Worm (Caenorhabditis elegans): ENCODE results near the gene F20D6.8.

F20D6.8 gene

DNA sequence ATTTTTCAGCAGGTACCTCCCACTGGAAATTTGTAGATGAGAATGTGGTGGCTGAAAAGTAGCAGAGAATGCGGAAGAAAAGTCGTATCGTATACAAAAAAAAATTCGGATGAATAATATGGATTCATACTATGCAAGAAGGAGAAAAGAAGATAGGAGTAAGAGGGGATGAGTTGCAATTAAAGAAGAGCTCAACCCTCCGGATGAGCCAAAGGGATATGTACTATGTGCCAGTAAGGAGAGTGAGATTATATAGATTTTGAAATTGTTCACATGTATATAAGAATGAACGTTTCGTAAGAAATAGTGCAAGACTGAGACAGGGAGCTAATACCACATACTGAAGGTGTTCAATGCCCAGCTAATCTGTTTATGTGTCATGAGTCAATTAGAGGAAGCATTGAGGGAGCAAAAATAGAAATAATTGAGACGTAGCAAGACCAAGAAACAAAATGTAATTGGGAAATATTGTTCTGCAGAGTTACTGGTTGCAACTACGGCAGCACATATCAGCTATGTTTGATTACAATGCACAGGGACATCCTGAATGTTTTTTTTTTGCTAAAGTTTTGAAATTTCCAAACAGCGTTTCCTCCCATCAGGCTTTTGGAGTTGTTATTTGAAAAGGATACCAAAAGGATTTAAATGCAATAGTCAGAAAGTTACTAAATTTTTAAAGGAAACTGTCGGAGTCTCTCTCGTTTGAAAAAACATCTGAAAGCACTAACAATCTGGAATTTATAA is at the start of gene F20D6.8:
Gene F20D6.8, minus strand, starts transcription at position 51 of the 744 bp plus-strand sequence.
- TF ChIP-seq unc-42 (tag; optimal IDR thresholded peaks at IDR 0.05) (peak; percentile 31), che-1 (tag; optimal IDR thresholded peaks at IDR 0.05) (no peak)

DNA sequence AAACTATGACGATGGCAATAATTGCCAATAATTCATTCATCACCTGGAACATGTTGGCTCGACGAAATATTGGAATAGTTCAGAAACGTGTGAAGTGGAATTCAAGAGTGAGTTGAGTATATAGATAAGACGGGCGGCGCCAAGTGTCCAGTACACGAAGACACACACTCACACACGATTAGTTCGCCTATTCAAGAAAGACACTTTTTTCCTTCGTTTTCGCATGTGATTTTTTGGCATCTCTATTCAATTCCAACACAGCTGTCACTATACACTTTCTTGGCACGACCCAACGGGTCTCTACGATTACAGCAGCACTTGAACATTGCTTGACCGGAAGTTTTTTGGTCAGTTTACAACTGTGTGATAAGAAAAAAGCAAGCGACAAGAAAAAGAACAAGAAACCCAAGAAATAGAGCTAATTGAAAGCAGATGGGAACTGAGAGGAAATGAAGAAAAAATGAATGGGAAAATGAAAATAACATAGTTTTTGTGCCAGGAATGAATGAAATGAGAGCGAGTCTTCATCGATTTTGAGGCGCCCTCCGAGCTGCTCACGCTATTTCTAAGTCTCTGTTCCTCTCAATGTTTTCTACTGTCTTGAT is 49.7 kb upstream of the F20D6.8 start, which contains the start of gene K07C11.8:
Gene K07C11.8, minus strand, starts transcription at position 224 of the 605 bp plus-strand sequence.
- TF ChIP-seq elt-4 (tag; optimal IDR thresholded peaks at IDR 0.05) (no peak), Y22D7AL.16 (tag; optimal IDR thresholded peaks at IDR 0.05) (no peak), ztf-16 (tag; optimal IDR thresholded peaks at IDR 0.05) (no peak), ceh-48 (tag; optimal IDR thresholded peaks at IDR 0.05) (peak; percentile 51)

DNA sequence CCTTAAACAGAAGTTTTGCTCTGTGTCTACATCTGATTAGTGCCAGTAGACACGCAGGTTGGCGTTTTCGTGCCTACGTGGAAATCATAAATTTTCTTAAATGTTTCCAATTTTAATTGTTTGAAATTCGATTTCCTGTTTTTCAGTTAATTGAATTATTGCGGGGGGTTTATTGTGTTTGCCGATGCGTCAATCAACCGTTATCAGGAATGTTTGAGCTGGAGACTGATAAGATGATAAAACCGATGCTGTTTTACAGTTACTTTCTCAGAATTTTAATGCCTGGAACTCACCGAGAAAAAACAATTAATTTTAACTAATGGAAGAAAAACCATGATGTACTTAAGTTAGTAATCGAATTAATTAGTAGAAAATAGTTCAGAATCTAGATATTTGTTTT is 49.0 kb upstream of the F20D6.8 start:
- no peak for TF ChIP-seq C08G9.2 (tag; optimal IDR thresholded peaks at IDR 0.05)
- no peak for TF ChIP-seq fax-1 (tag; optimal IDR thresholded peaks at IDR 0.05)
- no peak for TF ChIP-seq elt-4 (tag; optimal IDR thresholded peaks at IDR 0.05)
- TF ChIP-seq elt-2 (tag; optimal IDR thresholded peaks at IDR 0.05) = peak; percentile 87
- no peak for TF ChIP-seq hlh-6 (tag; optimal IDR thresholded peaks at IDR 0.05)
- no peak for TF ChIP-seq ceh-19 (GFP tag; optimal IDR thresholded peaks at IDR 0.05)

DNA sequence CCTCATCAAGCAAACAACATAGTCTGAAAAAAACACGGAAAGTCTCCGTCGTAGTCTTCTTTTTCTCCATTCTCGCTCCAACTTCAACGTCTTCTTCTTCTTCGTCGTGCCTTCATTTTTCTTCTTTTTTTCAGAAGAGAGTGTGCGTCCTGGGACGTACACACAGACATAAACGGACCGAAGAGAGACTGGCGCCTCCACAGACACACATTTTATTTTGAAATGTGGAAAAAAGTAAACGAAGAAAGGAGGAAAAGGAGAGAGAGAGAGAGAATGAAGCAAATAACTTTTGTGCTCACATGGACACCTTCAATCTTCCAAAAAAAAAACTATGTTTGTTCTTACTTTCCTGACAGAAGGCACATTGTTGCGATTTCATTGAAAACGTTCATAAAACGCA is 47.1 kb upstream of the F20D6.8 start:
- TF ChIP-seq sox-4 (tag; optimal IDR thresholded peaks at IDR 0.05) (no peak), hlh-6 (tag; optimal IDR thresholded peaks at IDR 0.05) (no peak), unc-55 (GFP tag; optimal IDR thresholded peaks at IDR 0.05) (no peak), ceh-14 (tag; optimal IDR thresholded peaks at IDR 0.05) (no peak), ref-2 (tag; optimal IDR thresholded peaks at IDR 0.05) (no peak), ceh-22 (tag; optimal IDR thresholded peaks at IDR 0.05) (no peak), sdc-2 (tag; optimal IDR thresholded peaks at IDR 0.05) (no peak), nhr-11 (tag; optimal IDR thresholded peaks at IDR 0.05) (no peak), unc-86 (tag; optimal IDR thresholded peaks at IDR 0.05) (no peak), pha-2 (tag; optimal IDR thresholded peaks at IDR 0.05) (no peak), hlh-30 (tag; optimal IDR thresholded peaks at IDR 0.05; ENCODE audit: insufficient read depth) (no peak), madf-2 (tag; optimal IDR thresholded peaks at IDR 0.05) (no peak), elt-2 (tag; optimal IDR thresholded peaks at IDR 0.05) (no peak), fkh-10 (GFP tag; optimal IDR thresholded peaks at IDR 0.05) (no peak), dve-1 (tag; optimal IDR thresholded peaks at IDR 0.05) (no peak), syd-9 (tag; optimal IDR thresholded peaks at IDR 0.05) (no peak), pag-3 (tag; optimal IDR thresholded peaks at IDR 0.05; ENCODE audit: borderline replicate concordance) (no peak)

DNA sequence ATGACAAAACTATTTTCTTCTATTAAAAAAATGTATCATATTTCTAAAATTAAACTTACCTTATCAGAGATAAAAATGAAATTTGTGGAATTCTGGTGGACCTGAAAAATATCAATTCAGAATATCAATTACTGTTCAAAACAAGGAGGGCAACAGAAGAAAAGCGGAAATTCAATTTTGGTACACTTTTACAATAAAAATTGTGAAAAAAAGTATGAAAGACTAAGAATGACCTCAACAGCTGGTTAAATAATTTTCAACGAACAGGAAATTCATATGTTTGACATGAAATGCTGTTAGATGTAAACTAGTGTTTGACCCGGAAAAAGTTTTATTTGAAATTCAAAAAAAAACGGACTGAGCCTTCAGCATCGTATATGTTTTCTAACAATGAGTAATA is 45.8 kb upstream of the F20D6.8 start, which contains the start of gene K07C11.7:
Gene K07C11.7, minus strand, starts transcription at position 101 of the 400 bp plus-strand sequence.
- no peak for TF ChIP-seq fax-1 (tag; optimal IDR thresholded peaks at IDR 0.05)
- no peak for TF ChIP-seq fkh-6 (tag; optimal IDR thresholded peaks at IDR 0.05)
- no peak for TF ChIP-seq elt-2 (tag; optimal IDR thresholded peaks at IDR 0.05)
- TF ChIP-seq ceh-45 (GFP tag; IDR thresholded peaks at IDR 0.05) = no peak
- TF ChIP-seq dmd-4 (tag; optimal IDR thresholded peaks at IDR 0.05; ENCODE audit: borderline replicate concordance) = no peak

DNA sequence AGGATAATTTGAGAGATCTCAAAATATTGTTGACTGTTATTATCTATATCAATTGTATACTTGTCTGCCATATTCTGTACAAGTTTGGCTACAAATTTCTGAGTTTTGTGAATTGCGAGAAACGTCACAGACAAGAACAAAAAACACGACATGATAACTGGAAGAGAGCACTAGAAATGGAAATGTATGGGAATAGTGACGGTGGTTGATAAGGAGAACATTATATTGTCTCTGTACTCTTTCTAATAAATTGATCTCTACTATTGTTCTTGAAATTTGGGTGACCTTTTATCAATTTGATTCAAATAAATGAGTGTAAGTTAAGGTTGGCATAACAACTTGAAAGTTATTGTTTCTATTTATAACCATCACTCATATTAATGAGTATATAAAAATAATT is 44.7 kb upstream of the F20D6.8 start:
- TF ChIP-seq elt-2 (tag; optimal IDR thresholded peaks at IDR 0.05) (peak; percentile 16), elt-4 (tag; optimal IDR thresholded peaks at IDR 0.05) (no peak), unc-3 (GFP tag; conservative IDR thresholded peaks at IDR 0.05) (no peak), unc-3 (tag; optimal IDR thresholded peaks at IDR 0.05) (no peak)

Data from whole organism, late embryonic.